Worm (Caenorhabditis elegans): ENCODE measurements around the gene F53E2.2.
A peak's percentile ranks its signal among the peaks of the same experiment; 100 is the strongest.

The F53E2.2 gene

DNA sequence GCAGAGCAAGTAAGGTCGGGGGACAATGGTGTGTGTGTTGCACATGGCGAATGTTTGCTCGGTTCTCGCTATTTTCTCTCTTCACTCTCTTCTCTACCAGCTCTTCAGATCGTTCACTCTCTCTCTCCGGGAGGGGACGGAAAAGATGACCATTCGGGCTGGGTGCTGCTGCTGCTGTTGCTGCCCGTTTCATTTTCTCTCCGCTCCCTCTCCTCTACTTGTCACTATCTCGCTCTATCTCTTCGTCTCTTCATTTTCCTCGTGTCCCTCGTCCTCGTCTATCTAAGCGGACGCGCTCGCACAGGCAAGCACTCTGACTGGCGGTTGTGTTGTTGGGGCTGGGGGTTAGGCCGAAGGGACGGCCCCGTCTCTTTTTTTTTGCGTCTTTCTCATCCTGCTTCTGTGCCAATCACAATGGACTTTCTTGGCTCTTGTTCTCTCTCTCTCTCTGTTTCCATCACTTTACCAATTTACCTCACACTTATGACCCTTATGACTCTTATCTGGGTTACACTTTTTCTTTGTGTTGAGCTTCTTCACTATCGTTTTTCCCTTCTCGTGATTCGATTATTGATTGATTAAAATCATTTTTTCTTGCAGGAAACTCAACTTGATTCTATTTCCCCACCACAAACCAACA lies at the start of gene F53E2.2, which contains the start of gene unc-60:
F53E2.2 (plus strand) TSS at position 601 of the 640 bp plus-strand sequence.
unc-60 (plus strand) TSS at position 601 of the 640 bp plus-strand sequence.
- TF ChIP-seq hnd-1 (tag; optimal IDR thresholded peaks at IDR 0.05) (no peak), tbx-11 (GFP tag; IDR thresholded peaks at IDR 0.05) (no peak), ama-1 (optimal IDR thresholded peaks at IDR 0.05) (no peak), sea-1 (GFP tag; conservative IDR thresholded peaks at IDR 0.05) (no peak), B0310.2 (tag; optimal IDR thresholded peaks at IDR 0.05) (no peak), ceh-13 (GFP tag; optimal IDR thresholded peaks at IDR 0.05) (no peak), hmbx-1 (tag; optimal IDR thresholded peaks at IDR 0.05) (no peak), pes-1 (GFP tag; IDR thresholded peaks at IDR 0.05) (0 out of 2 replicates have a peak, but pooled peaks have one; percentile 19), tra-4 (tag; optimal IDR thresholded peaks at IDR 0.05) (no peak), ceh-36 (tag; optimal IDR thresholded peaks at IDR 0.05) (no peak), tbx-37 (GFP tag; conservative IDR thresholded peaks at IDR 0.05) (no peak), ets-7 (tag; optimal IDR thresholded peaks at IDR 0.05) (peak; percentile 12), hmg-4 (GFP tag; optimal IDR thresholded peaks at IDR 0.05) (peak; percentile 85), scrt-1 (GFP tag; IDR thresholded peaks at IDR 0.05) (no peak), aly-1 (tag; optimal IDR thresholded peaks at IDR 0.05) (peak; percentile 66), flt-1 (GFP tag; IDR thresholded peaks at IDR 0.05) (peak; percentile 46; the same call in 1 of the 2 replicates), F13C5.2 (tag; optimal IDR thresholded peaks at IDR 0.05) (peak; percentile 29)

DNA sequence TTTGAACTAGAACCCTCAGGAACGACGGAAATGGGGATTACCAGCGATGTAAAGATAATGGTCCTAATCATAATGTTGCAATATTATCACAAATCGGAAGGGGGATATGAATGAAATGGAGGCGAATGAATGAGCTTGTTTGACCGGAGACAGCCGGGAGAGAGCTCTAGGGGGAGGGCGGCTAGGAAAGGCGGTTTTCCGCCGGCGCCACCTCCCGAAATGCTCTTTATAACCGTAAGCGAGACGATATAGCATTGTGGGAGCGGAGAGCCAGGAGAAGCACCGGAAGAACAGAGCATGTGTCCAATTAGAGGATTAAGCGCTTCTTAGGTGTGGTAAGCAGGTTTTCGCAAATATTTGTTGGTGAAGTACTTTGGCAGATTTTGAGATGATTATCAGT lies 49.3 kb upstream of the F53E2.2 start, which contains the start of gene R12A1.3:
R12A1.3 (minus strand) TSS at position 200 of the 400 bp plus-strand sequence.
- TF ChIP-seq tra-4 (tag; optimal IDR thresholded peaks at IDR 0.05), result no peak
- no peak for TF ChIP-seq tbx-37 (GFP tag; conservative IDR thresholded peaks at IDR 0.05)
- no peak for TF ChIP-seq F13C5.2 (tag; optimal IDR thresholded peaks at IDR 0.05)
- TF ChIP-seq ama-1 (optimal IDR thresholded peaks at IDR 0.05), result no peak
- no peak for TF ChIP-seq pes-1 (GFP tag; IDR thresholded peaks at IDR 0.05)
- no peak for TF ChIP-seq B0310.2 (tag; optimal IDR thresholded peaks at IDR 0.05)
- no peak for TF ChIP-seq ceh-13 (GFP tag; optimal IDR thresholded peaks at IDR 0.05)
- no peak for TF ChIP-seq scrt-1 (GFP tag; IDR thresholded peaks at IDR 0.05)
- no peak for TF ChIP-seq aly-1 (tag; optimal IDR thresholded peaks at IDR 0.05)
- no peak for TF ChIP-seq hmg-4 (GFP tag; optimal IDR thresholded peaks at IDR 0.05)
- no peak for TF ChIP-seq tbx-11 (GFP tag; IDR thresholded peaks at IDR 0.05)
- TF ChIP-seq flt-1 (GFP tag; IDR thresholded peaks at IDR 0.05), result no peak
- TF ChIP-seq sea-1 (GFP tag; conservative IDR thresholded peaks at IDR 0.05), result no peak
- no peak for TF ChIP-seq ceh-36 (tag; optimal IDR thresholded peaks at IDR 0.05)
- TF ChIP-seq ets-7 (tag; optimal IDR thresholded peaks at IDR 0.05), result no peak
- no peak for TF ChIP-seq hmbx-1 (tag; optimal IDR thresholded peaks at IDR 0.05)

DNA sequence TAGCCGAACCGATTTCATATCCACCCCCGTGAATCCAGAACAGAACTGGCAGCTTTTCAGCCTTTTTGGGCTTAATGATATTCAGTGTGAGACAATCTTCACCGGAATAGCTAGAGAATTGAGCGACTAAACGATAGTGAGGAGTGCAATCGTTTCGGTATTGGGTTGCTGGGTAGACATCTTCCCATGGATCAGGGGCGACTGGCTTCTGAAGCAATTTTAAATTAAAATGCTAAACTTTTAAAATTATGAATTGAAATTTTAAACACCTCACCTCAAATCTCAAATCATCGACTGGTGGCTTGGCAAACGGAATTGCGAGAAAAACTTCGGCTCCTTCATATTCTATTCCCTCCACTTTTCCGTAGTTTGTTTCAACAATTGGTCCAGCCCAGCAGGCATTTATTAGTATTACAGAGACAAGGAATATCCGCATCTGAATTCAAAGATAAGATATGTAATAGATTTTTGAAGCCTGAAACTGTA lies 43.1 kb upstream of the F53E2.2 start, which contains the start of gene ges-1:
ges-1 (minus strand) TSS at position 436 of the 486 bp plus-strand sequence.
- TF ChIP-seq ceh-36 (tag; optimal IDR thresholded peaks at IDR 0.05), result no peak
- no peak for TF ChIP-seq aly-1 (tag; optimal IDR thresholded peaks at IDR 0.05)
- no peak for TF ChIP-seq hmbx-1 (tag; optimal IDR thresholded peaks at IDR 0.05)
- no peak for TF ChIP-seq ceh-13 (GFP tag; optimal IDR thresholded peaks at IDR 0.05)
- TF ChIP-seq tbx-37 (GFP tag; conservative IDR thresholded peaks at IDR 0.05), result no peak
- no peak for TF ChIP-seq pes-1 (GFP tag; IDR thresholded peaks at IDR 0.05)
- TF ChIP-seq scrt-1 (GFP tag; IDR thresholded peaks at IDR 0.05), result no peak
- TF ChIP-seq ama-1 (optimal IDR thresholded peaks at IDR 0.05), result no peak

DNA sequence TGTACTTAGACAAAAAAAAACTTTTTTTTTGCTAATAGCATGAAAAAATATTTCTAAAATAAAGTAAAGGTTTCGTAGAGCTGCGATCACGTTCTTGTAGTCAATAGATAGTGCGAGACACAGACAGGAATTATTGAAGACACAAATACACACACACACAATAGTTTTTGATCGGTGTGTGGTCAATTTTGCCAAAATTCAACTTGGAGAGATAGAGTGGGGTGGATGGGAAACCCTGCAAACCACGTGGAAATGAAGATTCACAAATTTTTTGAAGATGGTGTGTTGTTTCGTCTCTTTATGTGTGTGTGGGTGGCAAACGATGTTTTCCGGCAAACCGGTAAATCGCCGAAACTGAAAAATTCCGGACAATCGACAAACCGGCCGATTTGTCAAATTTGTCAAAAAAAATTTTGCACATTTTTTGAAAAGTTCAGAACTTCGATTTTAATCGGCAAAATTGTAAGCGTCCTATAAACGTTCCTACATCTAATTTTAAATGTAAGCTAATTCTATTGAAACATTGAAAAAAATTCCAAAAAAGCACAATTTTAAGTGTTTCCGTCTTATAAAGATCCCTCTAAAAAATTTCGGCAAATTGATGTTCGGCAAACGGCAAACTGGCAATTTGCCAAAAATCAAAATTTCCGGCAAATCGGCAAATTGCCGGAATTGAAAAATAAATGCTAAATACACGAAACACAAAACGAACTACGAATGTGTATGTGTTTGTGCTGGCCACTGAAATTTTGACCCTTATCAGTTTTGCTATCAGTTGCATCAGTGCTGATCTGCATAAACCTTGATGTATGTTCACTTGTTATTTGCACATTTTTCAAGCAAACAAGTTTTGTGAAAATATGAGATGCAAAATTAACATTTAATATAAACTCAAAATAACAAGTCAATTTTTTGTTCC lies 42.1 kb upstream of the F53E2.2 start:
- no peak for TF ChIP-seq ama-1 (optimal IDR thresholded peaks at IDR 0.05)
- TF ChIP-seq pes-1 (GFP tag; IDR thresholded peaks at IDR 0.05), result no peak
- no peak for TF ChIP-seq hmg-4 (GFP tag; optimal IDR thresholded peaks at IDR 0.05)
- TF ChIP-seq hnd-1 (tag; optimal IDR thresholded peaks at IDR 0.05), result no peak
- no peak for TF ChIP-seq aly-1 (tag; optimal IDR thresholded peaks at IDR 0.05)
- no peak for TF ChIP-seq ets-7 (tag; optimal IDR thresholded peaks at IDR 0.05)
- no peak for TF ChIP-seq ceh-13 (GFP tag; optimal IDR thresholded peaks at IDR 0.05)
- TF ChIP-seq tra-4 (tag; optimal IDR thresholded peaks at IDR 0.05), result no peak
- no peak for TF ChIP-seq hmbx-1 (tag; optimal IDR thresholded peaks at IDR 0.05)
- TF ChIP-seq sea-1 (GFP tag; conservative IDR thresholded peaks at IDR 0.05), result no peak
- no peak for TF ChIP-seq F13C5.2 (tag; optimal IDR thresholded peaks at IDR 0.05)
- no peak for TF ChIP-seq ceh-36 (tag; optimal IDR thresholded peaks at IDR 0.05)
- no peak for TF ChIP-seq B0310.2 (tag; optimal IDR thresholded peaks at IDR 0.05)
- no peak for TF ChIP-seq flt-1 (GFP tag; IDR thresholded peaks at IDR 0.05)
- no peak for TF ChIP-seq tbx-37 (GFP tag; conservative IDR thresholded peaks at IDR 0.05)
- no peak for TF ChIP-seq scrt-1 (GFP tag; IDR thresholded peaks at IDR 0.05)

DNA sequence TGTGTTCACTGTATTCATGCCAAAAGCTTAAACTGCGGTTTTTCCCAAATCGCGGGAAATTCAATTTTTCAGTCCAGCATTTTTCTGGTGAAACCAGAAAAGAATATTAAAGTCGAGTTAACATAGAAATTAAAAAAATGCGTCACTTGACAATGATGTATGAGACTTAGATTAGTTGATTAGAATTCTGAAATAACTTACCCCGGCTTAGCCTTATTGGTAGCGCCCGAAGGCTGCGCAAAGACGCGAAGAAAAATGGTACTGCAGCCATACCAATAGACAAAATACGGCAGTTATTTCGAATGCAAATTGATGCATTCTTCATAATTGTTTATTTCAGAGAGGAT lies 41.5 kb upstream of the F53E2.2 start:
- TF ChIP-seq pes-1 (GFP tag; IDR thresholded peaks at IDR 0.05) (no peak), scrt-1 (GFP tag; IDR thresholded peaks at IDR 0.05) (no peak), tbx-37 (GFP tag; conservative IDR thresholded peaks at IDR 0.05) (no peak)

DNA sequence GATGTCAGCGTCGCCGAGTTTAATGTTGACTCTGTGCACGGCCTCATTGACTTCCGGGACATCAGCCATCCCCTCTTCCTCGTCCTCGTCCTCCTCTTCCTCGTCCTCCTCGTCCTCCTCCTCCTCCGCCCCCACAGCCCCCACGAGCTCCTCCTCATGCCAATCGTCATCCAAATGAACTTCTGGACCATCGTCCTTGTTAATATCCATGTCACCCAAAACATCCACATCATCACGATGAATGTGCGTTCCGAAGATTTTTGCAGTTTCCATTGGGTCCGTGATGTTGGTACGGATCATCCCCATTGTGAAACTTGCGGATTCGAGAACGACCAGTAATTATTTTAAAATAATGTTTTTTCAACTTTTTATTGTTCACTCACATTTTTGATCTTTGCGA lies 40.5 kb upstream of the F53E2.2 start:
- TF ChIP-seq F13C5.2 (tag; optimal IDR thresholded peaks at IDR 0.05) (no peak), hnd-1 (tag; optimal IDR thresholded peaks at IDR 0.05) (no peak), tbx-37 (GFP tag; conservative IDR thresholded peaks at IDR 0.05) (no peak), ets-7 (tag; optimal IDR thresholded peaks at IDR 0.05) (no peak), ceh-36 (tag; optimal IDR thresholded peaks at IDR 0.05) (no peak), aly-1 (tag; optimal IDR thresholded peaks at IDR 0.05) (no peak), hmbx-1 (tag; optimal IDR thresholded peaks at IDR 0.05) (no peak), tbx-11 (GFP tag; IDR thresholded peaks at IDR 0.05) (no peak), ama-1 (optimal IDR thresholded peaks at IDR 0.05) (no peak), pes-1 (GFP tag; IDR thresholded peaks at IDR 0.05) (no peak), hmg-4 (GFP tag; optimal IDR thresholded peaks at IDR 0.05) (no peak), B0310.2 (tag; optimal IDR thresholded peaks at IDR 0.05) (no peak), tra-4 (tag; optimal IDR thresholded peaks at IDR 0.05) (no peak)
